Comparison of ENCODE assay signal across 2 fruit fly cellular contexts in the genomic region with DNA sequence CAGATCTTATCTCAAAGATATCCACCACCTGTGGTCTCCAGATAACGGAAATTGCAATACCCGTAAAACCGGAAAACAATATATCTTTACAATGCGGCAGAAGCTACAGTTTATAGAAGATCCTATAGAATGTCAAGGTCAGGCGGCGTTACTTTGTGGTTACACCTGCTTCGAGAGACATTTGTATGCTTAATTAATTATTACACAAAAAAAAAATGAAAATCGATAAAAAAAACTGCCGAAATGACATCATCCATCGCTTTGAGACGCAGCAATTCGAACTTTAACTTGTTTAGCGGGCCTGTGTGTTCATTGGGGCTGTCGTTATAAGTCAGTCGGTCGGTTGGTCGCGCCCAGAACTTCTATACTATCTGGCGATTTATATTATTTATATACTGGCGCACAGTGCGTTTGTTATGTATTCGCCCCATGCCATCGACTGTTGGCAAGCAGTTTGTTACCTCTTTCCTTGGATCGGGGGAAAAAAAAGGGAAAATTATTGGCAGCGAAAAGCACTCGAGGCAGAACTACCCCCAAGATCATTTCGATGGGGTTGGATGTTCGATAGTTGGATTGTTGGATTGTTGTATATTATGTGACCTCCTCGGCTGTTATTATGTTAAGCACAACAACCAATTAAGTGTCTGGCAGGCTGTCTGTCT.
TF ChIP-seq lines count a peak whose summit lies in the region.

No protein-coding gene starts in this region.

- no peak for TF ChIP-seq CTCF in whole organism, embryonic (GFP tag; optimal IDR thresholded peaks at IDR 0.05; lab: Kevin White, UChicago)

TF ChIP-seq in whole organism, adult, 20 proteins besides CTCF, POLR2A, EP300 and RAD21:
- TF ChIP-seq CG14711 (tag; optimal IDR thresholded peaks at IDR 0.05; lab: Kevin White, UChicago): no peak
- peak; percentile 56 for TF ChIP-seq kay (GFP tag; lab: Kevin White, UChicago; ENCODE audit: borderline replicate concordance)

TF ChIP-seq in whole organism, embryonic, 481 proteins besides CTCF, POLR2A, EP300 and RAD21:
- no peak for TF ChIP-seq pho (GFP tag; optimal IDR thresholded peaks at IDR 0.05; lab: Kevin White, UChicago)
- peak; percentile 86 for TF ChIP-seq sd (tag; optimal IDR thresholded peaks at IDR 0.05; lab: Kevin White, UChicago)
- TF ChIP-seq sc (optimal IDR thresholded peaks at IDR 0.05; lab: Kevin White, UChicago): no peak
- no peak for TF ChIP-seq sc (GFP tag; optimal IDR thresholded peaks at IDR 0.05; lab: Kevin White, UChicago)
- TF ChIP-seq CG10543 (GFP tag; optimal IDR thresholded peaks at IDR 0.05; lab: Kevin White, UChicago): no peak
- 0 out of 2 replicates have a peak, but pooled peaks have one; percentile 21 for TF ChIP-seq Rfx (GFP tag; IDR thresholded peaks at IDR 0.05; lab: Robert Waterston, UW)
- no peak for TF ChIP-seq lov (optimal IDR thresholded peaks at IDR 0.05; lab: Kevin White, UChicago)
- no peak for TF ChIP-seq lov (GFP tag; IDR thresholded peaks at IDR 0.05; lab: Robert Waterston, UW)
- no peak for TF ChIP-seq CG11696 (GFP tag; IDR thresholded peaks at IDR 0.05; lab: Robert Waterston, UW)
- no peak for TF ChIP-seq CG8290 (GFP tag; optimal IDR thresholded peaks at IDR 0.05; lab: Kevin White, UChicago)
- peak in 1 of 2 experiments; percentile 16 for TF ChIP-seq CG8290 (tag; optimal IDR thresholded peaks at IDR 0.05; lab: Kevin White, UChicago)
- TF ChIP-seq onecut (GFP tag; IDR thresholded peaks at IDR 0.05; lab: Robert Waterston, UW): peak; percentile 53; the same call in 1 of the 2 replicates
- TF ChIP-seq CG8765 (GFP tag; IDR thresholded peaks at IDR 0.05; lab: Robert Waterston, UW): no peak
- peak; percentile 61 for TF ChIP-seq CG8388 (GFP tag; optimal IDR thresholded peaks at IDR 0.05; lab: Kevin White, UChicago)
- no peak for TF ChIP-seq CG42726 (GFP tag; IDR thresholded peaks at IDR 0.05; lab: Robert Waterston, UW; ENCODE audit: partially characterized antibody)
- TF ChIP-seq NC2α (GFP tag; optimal IDR thresholded peaks at IDR 0.05; lab: Kevin White, UChicago): no peak
- no peak for TF ChIP-seq dpn (GFP tag; optimal IDR thresholded peaks at IDR 0.05; lab: Kevin White, UChicago)
- TF ChIP-seq sens (GFP tag; lab: Kevin White, UChicago): peak; percentile 23
- TF ChIP-seq org-1 (GFP tag; optimal IDR thresholded peaks at IDR 0.05; lab: Kevin White, UChicago): no peak
- no peak for TF ChIP-seq CoRest (tag; optimal IDR thresholded peaks at IDR 0.05; lab: Kevin White, UChicago)
- no peak for TF ChIP-seq bowl (GFP tag; IDR thresholded peaks at IDR 0.05; lab: Robert Waterston, UW)
- 0 out of 3 replicates have a peak, but pooled peaks have one; percentile 18 for TF ChIP-seq CG17361 (GFP tag; IDR thresholded peaks at IDR 0.05; lab: Robert Waterston, UW)
- TF ChIP-seq knrl (GFP tag; IDR thresholded peaks at IDR 0.05; lab: Robert Waterston, UW; ENCODE audit: partially characterized antibody): no peak
- peak; percentile 28; the same call in 1 of the 3 replicates for TF ChIP-seq CG2199 (GFP tag; IDR thresholded peaks at IDR 0.05; lab: Robert Waterston, UW)
- TF ChIP-seq Atf-2 (GFP tag; optimal IDR thresholded peaks at IDR 0.05; lab: Kevin White, UChicago): no peak
- peak; percentile 85; the same call in 2 of the 4 replicates for TF ChIP-seq chinmo (GFP tag; IDR thresholded peaks at IDR 0.05; lab: Robert Waterston, UW; ENCODE audit: partially characterized antibody)
- TF ChIP-seq Eip74EF (GFP tag; optimal IDR thresholded peaks at IDR 0.05; lab: Kevin White, UChicago): no peak
- TF ChIP-seq lab (GFP tag; optimal IDR thresholded peaks at IDR 0.05; lab: Kevin White, UChicago): peak; percentile 8
- TF ChIP-seq CG6683 (GFP tag; optimal IDR thresholded peaks at IDR 0.05; lab: Kevin White, UChicago): no peak
- peak; percentile 77 for TF ChIP-seq abd-A (tag; optimal IDR thresholded peaks at IDR 0.05; lab: Kevin White, UChicago)
- TF ChIP-seq salm (tag; optimal IDR thresholded peaks at IDR 0.05; lab: Kevin White, UChicago): no peak
- no peak for TF ChIP-seq Dad (GFP tag; optimal IDR thresholded peaks at IDR 0.05; lab: Kevin White, UChicago)
- no peak for TF ChIP-seq unpg (GFP tag; optimal IDR thresholded peaks at IDR 0.05; lab: Kevin White, UChicago)
- peak; percentile 51 for TF ChIP-seq CG32532 (GFP tag; IDR thresholded peaks at IDR 0.05; lab: Robert Waterston, UW)
- peak; percentile 68 for TF ChIP-seq Med (GFP tag; lab: Kevin White, UChicago)
- no peak for TF ChIP-seq E2f1 (GFP tag; IDR thresholded peaks at IDR 0.05; lab: Robert Waterston, UW)
- no peak for TF ChIP-seq ab (GFP tag; optimal IDR thresholded peaks at IDR 0.05; lab: Kevin White, UChicago)
- no peak for TF ChIP-seq bab2 (GFP tag; optimal IDR thresholded peaks at IDR 0.05; lab: Kevin White, UChicago)
- TF ChIP-seq crc (GFP tag; optimal IDR thresholded peaks at IDR 0.05; lab: Kevin White, UChicago): no peak
- TF ChIP-seq Gug (GFP tag; IDR thresholded peaks at IDR 0.05; lab: Robert Waterston, UW): no peak
- TF ChIP-seq NK7.1 (GFP tag; optimal IDR thresholded peaks at IDR 0.05; lab: Kevin White, UChicago): no peak
- no peak for TF ChIP-seq hb (GFP tag; IDR thresholded peaks at IDR 0.05; lab: Robert Waterston, UW; ENCODE audit: partially characterized antibody)
- no peak for TF ChIP-seq Ssrp (tag; optimal IDR thresholded peaks at IDR 0.05; lab: Kevin White, UChicago)
- 0 out of 3 replicates have a peak, but pooled peaks have one; percentile 9 for TF ChIP-seq row (GFP tag; IDR thresholded peaks at IDR 0.05; lab: Robert Waterston, UW)
- peak; percentile 93 for TF ChIP-seq CG13894 (tag; optimal IDR thresholded peaks at IDR 0.05; lab: Kevin White, UChicago)
- no peak for TF ChIP-seq Oaz (GFP tag; IDR thresholded peaks at IDR 0.05; lab: Robert Waterston, UW)
- TF ChIP-seq caup (GFP tag; optimal IDR thresholded peaks at IDR 0.05; lab: Kevin White, UChicago; ENCODE audit: severe bottlenecking): peak; percentile 18
- TF ChIP-seq CG15601 (tag; optimal IDR thresholded peaks at IDR 0.05; lab: Kevin White, UChicago): no peak
- TF ChIP-seq gsb-n (tag; optimal IDR thresholded peaks at IDR 0.05; lab: Kevin White, UChicago): no peak
- TF ChIP-seq amos (GFP tag; IDR thresholded peaks at IDR 0.05; lab: Robert Waterston, UW; ENCODE audit: partially characterized antibody): no peak
- no peak for TF ChIP-seq CG10366 (GFP tag; IDR thresholded peaks at IDR 0.05; lab: Robert Waterston, UW)
